Worm (Caenorhabditis elegans): ENCODE results near the gene lin-39.

DNA sequence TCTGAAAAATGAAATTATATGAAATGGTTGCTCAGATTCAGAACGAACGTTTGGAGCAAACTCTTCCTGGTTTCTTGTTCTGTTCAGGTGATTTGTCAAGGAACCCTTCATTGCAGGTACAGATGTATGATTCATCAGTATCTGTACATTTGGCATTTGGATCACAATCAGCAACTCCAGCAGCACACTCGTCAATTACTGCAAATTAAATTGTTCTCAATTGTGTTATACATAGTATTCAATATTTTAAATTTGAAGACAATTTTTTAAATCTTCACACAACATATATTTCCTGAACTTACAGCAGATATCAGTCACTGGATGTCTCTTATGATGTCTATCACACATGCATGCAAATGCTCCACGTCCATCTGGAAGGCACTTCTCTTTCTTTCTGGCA, 51.7 kb downstream of the lin-39 start:
- no peak for TF ChIP-seq Y75B8A.6 (GFP tag; IDR thresholded peaks at IDR 0.05)
- TF ChIP-seq jun-1 (tag; optimal IDR thresholded peaks at IDR 0.05) = no peak
- TF ChIP-seq fos-1 (tag; optimal IDR thresholded peaks at IDR 0.05) = no peak
- TF ChIP-seq zag-1 (tag; optimal IDR thresholded peaks at IDR 0.05) = no peak
- no peak for TF ChIP-seq pqm-1 (tag; optimal IDR thresholded peaks at IDR 0.05)

Data from whole organism, L4 larva.